Fruit fly (Drosophila melanogaster) whole organism, embryonic: ENCODE data around the gene Oatp30B.

Experiments used
- Atf-2 ChIP-seq: fragments of 200-800 bp; sonication (Bioruptor generic); optimal IDR thresholded peaks from 2 replicates; lab custom pipeline; 2016; ENCODE audit warnings: missing biosample characterization, missing genetic modification characterization
- BtbVII ChIP-seq: fragments of 200-800 bp; sonication (Bioruptor generic); optimal IDR thresholded peaks from 3 replicates; lab custom pipeline; 2017; ENCODE audit warnings: missing biosample characterization, mild to moderate bottlenecking, missing genetic modification characterization
- CG10543 ChIP-seq: fragments of 200-800 bp; sonication (Bioruptor generic); optimal IDR thresholded peaks from 3 replicates; lab custom pipeline; 2017; ENCODE audit warnings: missing biosample characterization, mild to moderate bottlenecking, missing genetic modification characterization, moderate library complexity
- CG12155 ChIP-seq: fragments of 200-800 bp; sonication (Bioruptor generic); optimal IDR thresholded peaks from 3 replicates; lab custom pipeline; 2016; ENCODE audit warnings: missing biosample characterization, missing genetic modification characterization
- CG12769 ChIP-seq: fragments of 200-800 bp; sonication (Bioruptor generic); optimal IDR thresholded peaks from 2 replicates; lab custom pipeline; 2019; ENCODE audit warnings: missing biosample characterization, mild to moderate bottlenecking, missing genetic modification characterization, moderate library complexity
- CG13775 ChIP-seq: fragments of 200-800 bp; sonication (Bioruptor generic); optimal IDR thresholded peaks from 3 replicates; lab custom pipeline; 2017; ENCODE audit warnings: missing biosample characterization, mild to moderate bottlenecking, missing genetic modification characterization
- CG13894 ChIP-seq: fragments of 200-800 bp; sonication (Bioruptor generic); optimal IDR thresholded peaks from 3 replicates; lab custom pipeline; 2018; ENCODE audit warnings: missing biosample characterization, mild to moderate bottlenecking, missing genetic modification characterization, moderate library complexity
- CG14667 ChIP-seq: fragments of 200-800 bp; sonication (Bioruptor generic); IDR thresholded peaks from 2 replicates; pipeline ENCODE4 v1.3.6; 2022; ENCODE audit warnings: missing biosample characterization, missing genetic modification characterization
- CG14710 ChIP-seq: fragments of 200-800 bp; sonication (Bioruptor generic); optimal IDR thresholded peaks from 3 replicates; lab custom pipeline; 2019; ENCODE audit warnings: missing biosample characterization, mild to moderate bottlenecking, missing genetic modification characterization, moderate library complexity
- CG15269 ChIP-seq: fragments of 200-800 bp; sonication (Bioruptor generic); optimal IDR thresholded peaks from 2 replicates; lab custom pipeline; 2018; ENCODE audit warnings: missing biosample characterization, mild to moderate bottlenecking, missing genetic modification characterization, moderate library complexity
- CG18599 ChIP-seq: fragments of 200-800 bp; sonication (Bioruptor generic); optimal IDR thresholded peaks from 3 replicates; lab custom pipeline; 2017; ENCODE audit warnings: missing biosample characterization, missing genetic modification characterization, mild to moderate bottlenecking, moderate library complexity, missing genetic modification reagents
- CG2678 ChIP-seq: fragments of 200-800 bp; sonication (Bioruptor generic); optimal IDR thresholded peaks from 3 replicates; lab custom pipeline; 2019; ENCODE audit warnings: missing biosample characterization, mild to moderate bottlenecking, missing genetic modification characterization, moderate library complexity
- CG2875 ChIP-seq: fragments of 200-800 bp; sonication (Bioruptor generic); optimal IDR thresholded peaks from 2 replicates; lab custom pipeline; 2017; ENCODE audit warnings: missing biosample characterization, mild to moderate bottlenecking, missing genetic modification characterization, missing genetic modification reagents
- CG30020 ChIP-seq: fragments of 200-800 bp; optimal IDR thresholded peaks from 2 replicates; lab custom pipeline; 2019; ENCODE audit warnings: missing biosample characterization, mild to moderate bottlenecking, missing genetic modification characterization, moderate library complexity
- CG3065 ChIP-seq: fragments of 200-800 bp; sonication (Bioruptor generic); optimal IDR thresholded peaks from 2 replicates; lab custom pipeline; 2016; ENCODE audit warnings: missing biosample characterization, missing genetic modification characterization
- CG31388 ChIP-seq: fragments of 200-800 bp; sonication (Bioruptor generic); optimal IDR thresholded peaks from 2 replicates; lab custom pipeline; 2016; ENCODE audit warnings: missing biosample characterization, missing genetic modification characterization
- CG31441 ChIP-seq: fragments of 200-800 bp; sonication (Bioruptor generic); IDR thresholded peaks from 2 replicates; pipeline ENCODE4 v1.3.6; 2022; ENCODE audit warnings: missing biosample characterization, missing genetic modification characterization
- CG3726 ChIP-seq: fragments of 200-800 bp; sonication (Bioruptor generic); IDR thresholded peaks from 3 replicates; pipeline ENCODE4, ENCODE4 v1.3.6; 2022; ENCODE audit warnings: missing biosample characterization, missing genetic modification characterization
- CG5180 ChIP-seq: fragments of 200-800 bp; sonication (Bioruptor generic); optimal IDR thresholded peaks from 3 replicates; lab custom pipeline; 2017; ENCODE audit warnings: missing biosample characterization, missing genetic modification characterization, mild to moderate bottlenecking, moderate library complexity, missing genetic modification reagents
- CG8290 ChIP-seq, 3 experiments: fragments of 200-800 bp; sonication (Bioruptor generic); optimal IDR thresholded peaks; 2 replicates each; lab custom pipeline; 2016 to 2019; ENCODE audit warnings: missing biosample characterization in 3 of 3, missing genetic modification characterization in 3 of 3, mild to moderate bottlenecking in 2 of 3, moderate library complexity in 1 of 3
- Dfd ChIP-seq, 2 experiments: fragments of >200 bp; optimal IDR thresholded peaks; 2 replicates each; lab custom pipeline; 2017; ENCODE audit warnings: missing biosample characterization in 2 of 2, missing genetic modification characterization in 2 of 2
- Gsc ChIP-seq: fragments of 200-800 bp; sonication (Bioruptor generic); IDR thresholded peaks from 2 replicates; pipeline ENCODE4 v1.3.6; 2022; ENCODE audit warnings: missing biosample characterization, missing genetic modification characterization
- Hand ChIP-seq: fragments of 200-800 bp; sonication (Bioruptor generic); optimal IDR thresholded peaks from 2 replicates; lab custom pipeline; 2017; ENCODE audit warnings: mild to moderate bottlenecking, missing biosample characterization, missing genetic modification reagents, missing genetic modification characterization
- Hr39 ChIP-seq: fragments of >200 bp; optimal IDR thresholded peaks from 2 replicates; lab custom pipeline; 2017
- Hr78 ChIP-seq, 2 experiments: fragments of 200-800 bp in 1 of 2; fragments of >200 bp in 1 of 2; sonication (Bioruptor generic) in 1 of 2; optimal IDR thresholded peaks; 2 replicates each; lab custom pipeline; 2017 to 2019; ENCODE audit warnings: missing biosample characterization in 2 of 2, missing genetic modification characterization in 2 of 2, mild to moderate bottlenecking in 1 of 2, moderate library complexity in 1 of 2
- Lpt ChIP-seq: fragments of >200 bp; optimal IDR thresholded peaks from 2 replicates; lab custom pipeline; 2018; ENCODE audit warnings: missing biosample characterization, missing genetic modification characterization
- MTF-1 ChIP-seq: fragments of 200-800 bp; sonication (Bioruptor generic); optimal IDR thresholded peaks from 2 replicates; lab custom pipeline; 2018; ENCODE audit warnings: missing biosample characterization, mild to moderate bottlenecking, missing genetic modification characterization, borderline replicate concordance
- Nf-YC ChIP-seq: fragments of 200-800 bp; optimal IDR thresholded peaks from 3 replicates; lab custom pipeline; 2019; ENCODE audit warnings: missing biosample characterization, mild to moderate bottlenecking, missing genetic modification characterization, moderate library complexity
- ab ChIP-seq: fragments of 200-800 bp; sonication (Bioruptor generic); optimal IDR thresholded peaks from 2 replicates; lab custom pipeline; 2016; ENCODE audit warnings: missing biosample characterization, missing genetic modification characterization
- chinmo ChIP-seq: fragments of 200-800 bp; sonication (Bioruptor generic); IDR thresholded peaks from 4 replicates; pipeline ENCODE4 v1.3.6; 2022; ENCODE audit warnings: missing biosample characterization, missing genetic modification characterization; ENCODE audit not compliant: partially characterized antibody
- ci ChIP-seq: fragments of 200-800 bp; sonication (Bioruptor generic); IDR thresholded peaks from 3 replicates; pipeline ENCODE4 v1.3.6; 2022; ENCODE audit warnings: missing biosample characterization, missing genetic modification characterization
- cwo ChIP-seq: fragments of 200-800 bp; sonication (Bioruptor generic); optimal IDR thresholded peaks from 3 replicates; lab custom pipeline; 2017; ENCODE audit warnings: missing biosample characterization, missing genetic modification characterization, mild to moderate bottlenecking, moderate library complexity, missing genetic modification reagents
- danr ChIP-seq: fragments of 200-800 bp; sonication (Bioruptor generic); IDR thresholded peaks from 2 replicates; pipeline ENCODE4 v1.3.6; 2022; ENCODE audit warnings: missing biosample characterization, missing genetic modification characterization
- dati ChIP-seq: fragments of 200-800 bp; sonication (Bioruptor generic); IDR thresholded peaks from 2 replicates; pipeline ENCODE4 v1.3.6; 2022; ENCODE audit warnings: missing biosample characterization, missing genetic modification characterization
- grn ChIP-seq: fragments of 200-800 bp; sonication (Bioruptor generic); optimal IDR thresholded peaks from 3 replicates; lab custom pipeline; 2017; ENCODE audit warnings: missing biosample characterization, missing genetic modification characterization
- hkb ChIP-seq, 2 experiments: fragments of 200-800 bp in 1 of 2; fragments of >200 bp in 1 of 2; sonication (Bioruptor generic) in 1 of 2; IDR thresholded peaks in 1 of 2; optimal IDR thresholded peaks in 1 of 2; 2 replicates each; pipeline versions ENCODE4 v1.3.6 to Lab custom; 2017 to 2022; ENCODE audit warnings: missing biosample characterization in 1 of 2, missing genetic modification characterization in 1 of 2
- kni ChIP-seq: fragments of 200-800 bp; sonication (Bioruptor generic); optimal IDR thresholded peaks from 3 replicates; lab custom pipeline; 2017; ENCODE audit warnings: mild to moderate bottlenecking, missing biosample characterization, missing genetic modification reagents, missing genetic modification characterization
- lbe ChIP-seq: fragments of 200-800 bp; sonication (Bioruptor generic); optimal IDR thresholded peaks from 2 replicates; lab custom pipeline; 2016; ENCODE audit warnings: missing biosample characterization, mild to moderate bottlenecking, missing genetic modification characterization
- mirr ChIP-seq: fragments of 200-800 bp; sonication (Bioruptor generic); optimal IDR thresholded peaks from 3 replicates; lab custom pipeline; 2018; ENCODE audit warnings: missing biosample characterization, mild to moderate bottlenecking, missing genetic modification characterization
- nom ChIP-seq: fragments of 200-800 bp; sonication (Bioruptor generic); optimal IDR thresholded peaks from 2 replicates; lab custom pipeline; 2017; ENCODE audit warnings: missing biosample characterization, missing genetic modification characterization, mild to moderate bottlenecking, moderate library complexity, missing genetic modification reagents
- oc ChIP-seq: fragments of 200-800 bp; sonication (Bioruptor generic); optimal IDR thresholded peaks from 2 replicates; lab custom pipeline; 2018; ENCODE audit warnings: missing biosample characterization, mild to moderate bottlenecking, missing genetic modification characterization, moderate library complexity
- pros ChIP-seq: fragments of 200-800 bp; sonication (Bioruptor generic); optimal IDR thresholded peaks from 3 replicates; lab custom pipeline; 2019; ENCODE audit warnings: missing biosample characterization, mild to moderate bottlenecking, missing genetic modification characterization, moderate library complexity
- rib ChIP-seq: fragments of 200-800 bp; sonication (Bioruptor generic); IDR thresholded peaks from 2 replicates; pipeline ENCODE4 v1.3.6; 2022; ENCODE audit warnings: missing biosample characterization, missing genetic modification characterization
- sd ChIP-seq: fragments of 200-800 bp; sonication (Bioruptor generic); optimal IDR thresholded peaks from 3 replicates; lab custom pipeline; 2018; ENCODE audit warnings: missing biosample characterization, mild to moderate bottlenecking, missing genetic modification characterization, moderate library complexity
- shn ChIP-seq: fragments of 200-800 bp; sonication (Bioruptor generic); optimal IDR thresholded peaks from 3 replicates; lab custom pipeline; 2016; ENCODE audit warnings: missing biosample characterization, missing genetic modification characterization
- sna ChIP-seq: fragments of 200-800 bp; sonication (Bioruptor generic); IDR thresholded peaks from 2 replicates; pipeline ENCODE4 v1.3.6; 2022; ENCODE audit warnings: missing biosample characterization, missing genetic modification characterization; ENCODE audit not compliant: partially characterized antibody
- tup ChIP-seq: fragments of 200-800 bp; sonication (Bioruptor generic); optimal IDR thresholded peaks from 2 replicates; lab custom pipeline; 2016; ENCODE audit warnings: missing biosample characterization, mild to moderate bottlenecking, missing genetic modification characterization, moderate library complexity
- usp ChIP-seq: fragments of >200 bp; optimal IDR thresholded peaks from 2 replicates; lab custom pipeline; 2017; ENCODE audit warnings: missing biosample characterization, missing genetic modification characterization

Gene Oatp30B

dm6 chr2L:9508547-9509197 is 12.3 kb upstream of the Oatp30B start (continued):
- TF ChIP-seq kni (GFP tag; lab: Kevin White, UChicago) (peak; percentile 65), ci (GFP tag; lab: Robert Waterston, UW) (0 out of 3 replicates have a peak, but pooled peaks have one; percentile 24), ab (GFP tag; lab: Kevin White, UChicago) (no peak), BtbVII (GFP tag; lab: Kevin White, UChicago) (peak; percentile 9), chinmo (GFP tag; lab: Robert Waterston, UW) (peak; percentile 88; the same call in 3 of the 4 replicates), cwo (GFP tag; lab: Kevin White, UChicago) (peak; percentile 26), hkb (optimal IDR thresholded peaks at IDR 0.05; lab: Kevin White, UChicago) (no peak), hkb (GFP tag; IDR thresholded peaks at IDR 0.05; lab: Robert Waterston, UW) (0 out of 2 replicates have a peak, but pooled peaks have one; percentile 28), CG12155 (GFP tag; lab: Kevin White, UChicago) (no peak), Hr78 (GFP tag; optimal IDR thresholded peaks at IDR 0.05; lab: Kevin White, UChicago) (peak in 1 of 2 experiments; percentile 22), lbe (GFP tag; lab: Kevin White, UChicago) (no peak), CG18599 (GFP tag; lab: Kevin White, UChicago) (peak; percentile 22), CG31441 (no peak), grn (GFP tag; lab: Kevin White, UChicago) (peak; percentile 79), CG13894 (peak; percentile 70), CG3726 (GFP tag; lab: Robert Waterston, UW) (no peak), CG15269 (tag; lab: Kevin White, UChicago) (peak; percentile 5), CG12769 (tag; lab: Kevin White, UChicago) (peak; percentile 87), Hr39 (lab: Kevin White, UChicago) (no peak), pros (GFP tag; lab: Kevin White, UChicago) (peak; percentile 63), CG2678 (tag; lab: Kevin White, UChicago) (peak; percentile 13), Gsc (GFP tag; lab: Robert Waterston, UW) (no peak), Dfd (GFP tag; optimal IDR thresholded peaks at IDR 0.05; lab: Kevin White, UChicago) (no peak), Nf-YC (no peak), CG5180 (GFP tag; lab: Kevin White, UChicago) (peak; percentile 30), oc (tag; lab: Kevin White, UChicago) (peak; percentile 25), sd (peak; percentile 26), CG10543 (GFP tag; lab: Kevin White, UChicago) (peak; percentile 48), CG13775 (GFP tag; lab: Kevin White, UChicago) (no peak), rib (GFP tag; lab: Robert Waterston, UW) (peak; percentile 53; the same call in 1 of the 2 replicates)

- TF ChIP-seq ci (GFP tag; lab: Robert Waterston, UW) (no peak), sd (no peak), tup (GFP tag; lab: Kevin White, UChicago) (no peak), CG31388 (GFP tag; lab: Kevin White, UChicago) (no peak), Atf-2 (GFP tag; lab: Kevin White, UChicago) (no peak), CG2875 (GFP tag; lab: Kevin White, UChicago) (no peak), shn (GFP tag; lab: Kevin White, UChicago) (no peak), danr (GFP tag; lab: Robert Waterston, UW) (no peak), CG8290 (GFP tag; optimal IDR thresholded peaks at IDR 0.05; lab: Kevin White, UChicago) (no peak), CG8290 (tag; optimal IDR thresholded peaks at IDR 0.05; lab: Kevin White, UChicago) (peak in 1 of 2 experiments; percentile 75), CG30020 (tag; lab: Kevin White, UChicago) (no peak), mirr (peak; percentile 83), Lpt (GFP tag; lab: Kevin White, UChicago) (no peak), nom (GFP tag; lab: Kevin White, UChicago) (no peak), Hand (no peak), usp (GFP tag; lab: Kevin White, UChicago) (no peak), dati (GFP tag; lab: Robert Waterston, UW) (no peak), sna (GFP tag; lab: Robert Waterston, UW) (no peak), CG14710 (tag; lab: Kevin White, UChicago) (no peak), CG14667 (GFP tag; lab: Robert Waterston, UW) (no peak), CG3065 (GFP tag; lab: Kevin White, UChicago) (no peak), MTF-1 (GFP tag; lab: Kevin White, UChicago) (no peak)
Measured at dm6 chr2L:9509653-9510052, 11.4 kb upstream of the Oatp30B start.
